Worm (Caenorhabditis elegans): ENCODE data around the gene T20D3.14.

- TF ChIP-seq tbx-37 (GFP tag; conservative IDR thresholded peaks at IDR 0.05) (no peak), hmbx-1 (tag; optimal IDR thresholded peaks at IDR 0.05) (no peak), aly-1 (tag; optimal IDR thresholded peaks at IDR 0.05) (no peak), ama-1 (optimal IDR thresholded peaks at IDR 0.05) (no peak), ceh-36 (tag; optimal IDR thresholded peaks at IDR 0.05) (no peak), scrt-1 (GFP tag; IDR thresholded peaks at IDR 0.05) (no peak), F13C5.2 (tag; optimal IDR thresholded peaks at IDR 0.05) (no peak), pes-1 (GFP tag; IDR thresholded peaks at IDR 0.05) (no peak), tra-4 (tag; optimal IDR thresholded peaks at IDR 0.05) (no peak), hmg-4 (GFP tag; optimal IDR thresholded peaks at IDR 0.05) (no peak)
Measured at ce11 chrIV:9319080-9319479, 16.6 kb downstream of the T20D3.14 start, which contains the start of the genes F49C12.11 and nemt-1.

Data from whole organism, early embryonic.